Worm (Caenorhabditis elegans) whole organism, midembryonic: ENCODE measurements around the gene F02E8.4.

Experiments
- T22C8.4 ChIP-seq: fragments of 200-800 bp; sonication (Bioruptor generic); IDR thresholded peaks from 2 replicates; pipeline ENCODE4 v1.3.6; 2022; ENCODE audit warnings: missing genetic modification characterization, missing compliant biosample characterization
- cog-1 ChIP-seq: sonication (generic microtip); optimal IDR thresholded peaks from 2 replicates; lab custom pipeline; 2016; ENCODE audit warnings: missing genetic modification characterization, missing compliant biosample characterization
- flt-1 ChIP-seq: fragments of 200-800 bp; sonication (Bioruptor generic); IDR thresholded peaks from 2 replicates; pipeline ENCODE4 v1.3.6; 2022; ENCODE audit warnings: missing genetic modification characterization, missing compliant biosample characterization
- klf-2 ChIP-seq: fragments of 200-800 bp; sonication (Bioruptor generic); conservative IDR thresholded peaks from 2 replicates; pipeline ENCODE4 v1.3.6; 2022; ENCODE audit warnings: missing genetic modification reagents, missing genetic modification characterization, missing compliant biosample characterization
- med-1 ChIP-seq: sonication (generic microtip); optimal IDR thresholded peaks from 2 replicates; lab custom pipeline; 2017; ENCODE audit warnings: missing genetic modification characterization, mild to moderate bottlenecking, missing compliant biosample characterization, antibody characterized with exemption, missing genetic modification reagents; ENCODE audit not compliant: insufficient read depth
- ref-1 ChIP-seq: fragments of 200-800 bp; sonication (Bioruptor generic); conservative IDR thresholded peaks from 2 replicates; pipeline ENCODE4 v1.3.6; 2022; ENCODE audit warnings: missing genetic modification reagents, missing genetic modification characterization, missing compliant biosample characterization
- tab-1 ChIP-seq: fragments of 200-800 bp; sonication (Bioruptor generic); IDR thresholded peaks from 2 replicates; pipeline ENCODE4 v1.3.6; 2022; ENCODE audit warnings: missing genetic modification characterization, missing compliant biosample characterization
- ztf-23 ChIP-seq: fragments of 200-800 bp; sonication (Bioruptor generic); IDR thresholded peaks from 2 replicates; pipeline ENCODE4 v1.3.6; 2022; ENCODE audit warnings: missing genetic modification reagents, missing genetic modification characterization, missing compliant biosample characterization
- ztf-29 ChIP-seq: fragments of 200-800 bp; sonication (Bioruptor generic); IDR thresholded peaks from 2 replicates; pipeline ENCODE4 v1.3.6; 2022; ENCODE audit warnings: missing genetic modification reagents, missing genetic modification characterization, missing compliant biosample characterization

The F02E8.4 gene

ce11 chrX:4453820-4454219 is at the start of gene F02E8.4:
F02E8.4 (plus strand) TSS chrX:4454120.
- TF ChIP-seq ref-1 (GFP tag; lab: Robert Waterston, UW) (no peak), klf-2 (no peak), cog-1 (no peak), ztf-23 (GFP tag; lab: Robert Waterston, UW) (no peak), ztf-29 (GFP tag; lab: Robert Waterston, UW) (no peak), tab-1 (GFP tag; lab: Robert Waterston, UW) (no peak), med-1 (GFP tag; lab: Kevin White, UChicago) (no peak), flt-1 (GFP tag; lab: Robert Waterston, UW) (no peak), T22C8.4 (no peak)

ce11 chrX:4404717-4405116 is 49.2 kb upstream of the F02E8.4 start:
- no peak for TF ChIP-seq flt-1 (GFP tag; lab: Robert Waterston, UW)
- TF ChIP-seq klf-2, result no peak
- TF ChIP-seq cog-1, result no peak
- TF ChIP-seq tab-1 (GFP tag; lab: Robert Waterston, UW), result no peak
- TF ChIP-seq ztf-29 (GFP tag; lab: Robert Waterston, UW), result no peak
- no peak for TF ChIP-seq T22C8.4
- TF ChIP-seq ref-1 (GFP tag; lab: Robert Waterston, UW), result no peak
- no peak for TF ChIP-seq med-1 (GFP tag; lab: Kevin White, UChicago)
- no peak for TF ChIP-seq ztf-23 (GFP tag; lab: Robert Waterston, UW)

- TF ChIP-seq ref-1 (GFP tag; lab: Robert Waterston, UW), result no peak
- no peak for TF ChIP-seq cog-1
Observed at ce11 chrX:4408466-4408865, 45.5 kb upstream of the F02E8.4 start.

- TF ChIP-seq ztf-23 (GFP tag; lab: Robert Waterston, UW), result no peak
- TF ChIP-seq klf-2, result no peak
- TF ChIP-seq ztf-29 (GFP tag; lab: Robert Waterston, UW), result no peak
- TF ChIP-seq med-1 (GFP tag; lab: Kevin White, UChicago), result no peak
- no peak for TF ChIP-seq cog-1
- no peak for TF ChIP-seq T22C8.4
- no peak for TF ChIP-seq tab-1 (GFP tag; lab: Robert Waterston, UW)
- no peak for TF ChIP-seq flt-1 (GFP tag; lab: Robert Waterston, UW)
- no peak for TF ChIP-seq ref-1 (GFP tag; lab: Robert Waterston, UW)
Observed at ce11 chrX:4409591-4410279, 44.2 kb upstream of the F02E8.4 start.

ce11 chrX:4410280-4410911 is 43.5 kb upstream of the F02E8.4 start:
- TF ChIP-seq flt-1 (GFP tag; lab: Robert Waterston, UW) (no peak), T22C8.4 (no peak), klf-2 (no peak), tab-1 (GFP tag; lab: Robert Waterston, UW) (no peak), ztf-23 (GFP tag; lab: Robert Waterston, UW) (no peak), ztf-29 (GFP tag; lab: Robert Waterston, UW) (no peak), ref-1 (GFP tag; lab: Robert Waterston, UW) (no peak), med-1 (GFP tag; lab: Kevin White, UChicago) (no peak), cog-1 (no peak)

ce11 chrX:4413206-4413605 is 40.7 kb upstream of the F02E8.4 start:
- TF ChIP-seq med-1 (GFP tag; lab: Kevin White, UChicago) (no peak), ztf-29 (GFP tag; lab: Robert Waterston, UW) (no peak), tab-1 (GFP tag; lab: Robert Waterston, UW) (no peak), cog-1 (no peak), T22C8.4 (no peak), ztf-23 (GFP tag; lab: Robert Waterston, UW) (no peak), klf-2 (no peak)

- TF ChIP-seq ztf-23 (GFP tag; lab: Robert Waterston, UW), result no peak
- no peak for TF ChIP-seq flt-1 (GFP tag; lab: Robert Waterston, UW)
- TF ChIP-seq tab-1 (GFP tag; lab: Robert Waterston, UW), result no peak
- TF ChIP-seq med-1 (GFP tag; lab: Kevin White, UChicago), result no peak
- no peak for TF ChIP-seq T22C8.4
Observed at ce11 chrX:4415289-4415688, 38.6 kb upstream of the F02E8.4 start.

- TF ChIP-seq cog-1, result no peak
- TF ChIP-seq flt-1 (GFP tag; lab: Robert Waterston, UW), result no peak
- no peak for TF ChIP-seq ztf-29 (GFP tag; lab: Robert Waterston, UW)
- no peak for TF ChIP-seq T22C8.4
- no peak for TF ChIP-seq ref-1 (GFP tag; lab: Robert Waterston, UW)
- TF ChIP-seq klf-2, result no peak
- TF ChIP-seq med-1 (GFP tag; lab: Kevin White, UChicago), result no peak
- no peak for TF ChIP-seq tab-1 (GFP tag; lab: Robert Waterston, UW)
- TF ChIP-seq ztf-23 (GFP tag; lab: Robert Waterston, UW), result no peak
Observed at ce11 chrX:4418751-4419150, 35.2 kb upstream of the F02E8.4 start, which contains the start of gene dop-1. dop-1 (minus strand) TSS chrX:4418851.

- no peak for TF ChIP-seq ref-1 (GFP tag; lab: Robert Waterston, UW)
- no peak for TF ChIP-seq cog-1
- TF ChIP-seq flt-1 (GFP tag; lab: Robert Waterston, UW), result no peak
- no peak for TF ChIP-seq T22C8.4
- no peak for TF ChIP-seq klf-2
- no peak for TF ChIP-seq ztf-29 (GFP tag; lab: Robert Waterston, UW)
- TF ChIP-seq tab-1 (GFP tag; lab: Robert Waterston, UW), result no peak
- TF ChIP-seq med-1 (GFP tag; lab: Kevin White, UChicago), result no peak
- TF ChIP-seq ztf-23 (GFP tag; lab: Robert Waterston, UW), result no peak
Observed at ce11 chrX:4424254-4424653, 29.7 kb upstream of the F02E8.4 start.
